Fruit fly (Drosophila melanogaster) whole organism, pupa: ENCODE data around the gene slgA.
A peak's percentile ranks its signal among the peaks of the same experiment; 100 is the strongest.

ENCODE experiments used
- CG10348 ChIP-seq: fragments of 200-800 bp; sonication (Bioruptor generic); IDR thresholded peaks from 2 replicates; pipeline ENCODE4 v1.3.6; 2022; ENCODE audit warnings: missing biosample characterization, missing genetic modification characterization
- CG12605 ChIP-seq: fragments of 200-800 bp; sonication (Bioruptor generic); IDR thresholded peaks from 2 replicates; pipeline ENCODE4 v1.3.6; 2022; ENCODE audit warnings: missing biosample characterization, missing genetic modification characterization
- CG13204 ChIP-seq: fragments of 200-800 bp; sonication (Bioruptor generic); optimal IDR thresholded peaks from 2 replicates; lab custom pipeline; 2018; ENCODE audit warnings: missing biosample characterization, mild to moderate bottlenecking, missing genetic modification characterization, moderate library complexity
- CG15710 ChIP-seq: fragments of 200-800 bp; sonication (Bioruptor generic); optimal IDR thresholded peaks from 2 replicates; lab custom pipeline; 2018; ENCODE audit warnings: missing biosample characterization, mild to moderate bottlenecking, missing genetic modification characterization, moderate library complexity
- CG17806 ChIP-seq: fragments of 200-800 bp; sonication (Bioruptor generic); optimal IDR thresholded peaks from 2 replicates; lab custom pipeline; 2018; ENCODE audit warnings: missing biosample characterization, mild to moderate bottlenecking, missing genetic modification characterization, moderate library complexity
- CG34367 ChIP-seq: fragments of 200-800 bp; sonication (Bioruptor generic); optimal IDR thresholded peaks from 2 replicates; lab custom pipeline; 2018; ENCODE audit warnings: missing biosample characterization, mild to moderate bottlenecking, missing genetic modification characterization
- CG4496 ChIP-seq: fragments of 200-800 bp; sonication (Bioruptor generic); IDR thresholded peaks from 3 replicates; pipeline ENCODE4 v1.3.6; 2022; ENCODE audit warnings: missing biosample characterization, missing genetic modification characterization
- CG8159 ChIP-seq: fragments of 200-800 bp; sonication (Bioruptor generic); optimal IDR thresholded peaks from 3 replicates; lab custom pipeline; 2018; ENCODE audit warnings: missing biosample characterization, mild to moderate bottlenecking, missing genetic modification characterization, moderate library complexity
- CG9948 ChIP-seq: fragments of 200-800 bp; sonication (Bioruptor generic); optimal IDR thresholded peaks from 2 replicates; lab custom pipeline; 2018; ENCODE audit warnings: missing biosample characterization, mild to moderate bottlenecking, missing genetic modification characterization, moderate library complexity
- EcR ChIP-seq: fragments of 200-800 bp; sonication (Bioruptor generic); optimal IDR thresholded peaks from 3 replicates; lab custom pipeline; 2019; ENCODE audit warnings: missing biosample characterization, missing genetic modification characterization, mild to moderate bottlenecking, moderate library complexity, missing genetic modification reagents
- Ets98B ChIP-seq: fragments of 200-800 bp; sonication (Bioruptor generic); IDR thresholded peaks from 2 replicates; pipeline ENCODE4 v1.3.6; 2022; ENCODE audit warnings: missing biosample characterization, missing genetic modification characterization
- fd96Ca ChIP-seq: fragments of 200-800 bp; sonication (Bioruptor generic); IDR thresholded peaks from 3 replicates; pipeline ENCODE4 v1.3.6; 2022; ENCODE audit warnings: missing biosample characterization, missing genetic modification characterization
- rn ChIP-seq: fragments of 200-800 bp; sonication (Bioruptor generic); IDR thresholded peaks from 2 replicates; pipeline ENCODE4 v1.3.6; 2022; ENCODE audit warnings: missing biosample characterization, missing genetic modification characterization

- TF ChIP-seq CG9948 (tag; lab: Kevin White, UChicago) (peak; percentile 73), CG8159 (tag; lab: Kevin White, UChicago) (peak; percentile 85), CG4496 (GFP tag; lab: Robert Waterston, UW) (peak; percentile 97), rn (GFP tag; lab: Robert Waterston, UW) (peak; percentile 87), CG15710 (tag; lab: Kevin White, UChicago) (peak; percentile 87), CG17806 (tag; lab: Kevin White, UChicago) (peak; percentile 80), EcR (GFP tag; lab: Kevin White, UChicago) (peak; percentile 53), CG12605 (peak; percentile 94), fd96Ca (peak; percentile 97), CG13204 (GFP tag; lab: Kevin White, UChicago) (peak; percentile 92), CG34367 (tag; lab: Kevin White, UChicago) (peak; percentile 91), CG10348 (GFP tag; lab: Robert Waterston, UW) (peak; percentile 81; the same call in 1 of the 2 replicates), Ets98B (GFP tag; lab: Robert Waterston, UW) (peak; percentile 94)
These were observed 34.3 kb upstream of the slgA start, which contains the start of the genes tty and fliI for dm6 chrX:21339476-21339931.
